Worm (Caenorhabditis elegans) whole organism, L4/young adult: Measurements from ENCODE around the gene lem-2.

Source experiments
- W03F9.2 ChIP-seq: fragments of 150-350 bp; optimal IDR thresholded peaks from 2 replicates; lab custom pipeline; 2014; ENCODE audit warnings: missing biosample characterization, missing genetic modification characterization
- dao-5 ChIP-seq: sonication (generic microtip); optimal IDR thresholded peaks from 2 replicates; lab custom pipeline; 2016; ENCODE audit warnings: missing genotype, missing genetic modification characterization, moderate library complexity, missing compliant biosample characterization
- him-1 ChIP-seq: sonication (generic microtip); optimal IDR thresholded peaks from 2 replicates; lab custom pipeline; 2016; ENCODE audit warnings: missing genotype, missing genetic modification reagents, missing genetic modification characterization, missing compliant biosample characterization

DNA sequence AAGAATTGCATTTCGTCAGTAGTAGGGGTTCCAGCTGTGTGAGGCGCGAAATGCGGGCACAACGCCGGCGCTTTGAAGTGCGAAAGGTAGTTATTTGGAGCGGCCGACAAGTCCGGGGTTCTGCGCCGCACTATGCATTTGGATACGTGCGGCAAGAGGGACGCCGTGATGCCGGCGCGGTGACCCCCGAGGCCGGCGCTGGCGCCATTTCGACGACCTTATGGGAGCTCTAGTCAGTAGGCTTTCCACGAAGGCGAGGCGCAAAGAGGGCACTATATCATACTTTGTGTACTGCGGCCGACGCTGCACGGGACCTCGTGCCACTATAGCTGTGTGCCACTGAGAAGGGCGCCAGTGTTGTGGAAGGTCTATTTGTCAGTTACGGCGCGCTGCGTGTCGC is 33.6 kb downstream of the lem-2 start:
- TF ChIP-seq dao-5 (no peak), W03F9.2 (tag; lab: Kevin White, UChicago) (no peak), him-1 (tag; lab: Kevin White, UChicago) (no peak)
